Fruit fly (Drosophila melanogaster): Measurements from ENCODE around the gene CG45116.
A peak's percentile ranks its signal among the peaks of the same experiment; 100 is the strongest.

CG45116 gene

dm6 chr3L:22749147-22749550, 49.9 kb downstream of the CG45116 start, which contains the start of gene SPoCk (continued):
- TF ChIP-seq HHEX (GFP tag; optimal IDR thresholded peaks at IDR 0.05) (no peak), Opbp (GFP tag; IDR thresholded peaks at IDR 0.05; ENCODE audit: partially characterized antibody) (0 out of 3 replicates have a peak, but pooled peaks have one; percentile 22), stwl (tag; optimal IDR thresholded peaks at IDR 0.05) (peak; percentile 66), CTCF (GFP tag; optimal IDR thresholded peaks at IDR 0.05) (peak; percentile 63), Mrtf (GFP tag; IDR thresholded peaks at IDR 0.05) (no peak), eve (GFP tag; optimal IDR thresholded peaks at IDR 0.05) (no peak), gfzf (GFP tag; optimal IDR thresholded peaks at IDR 0.05) (peak; percentile 74), Nf-YB (GFP tag; optimal IDR thresholded peaks at IDR 0.05) (no peak), HLHmδ (GFP tag; optimal IDR thresholded peaks at IDR 0.05) (peak; percentile 17), Poxn (GFP tag; IDR thresholded peaks at IDR 0.05) (no peak), HmgD (GFP tag; optimal IDR thresholded peaks at IDR 0.05) (no peak), lmd (GFP tag; IDR thresholded peaks at IDR 0.05) (no peak), nau (GFP tag; optimal IDR thresholded peaks at IDR 0.05) (no peak), CG12942 (GFP tag; optimal IDR thresholded peaks at IDR 0.05) (no peak), seq (GFP tag; IDR thresholded peaks at IDR 0.05) (no peak), hb (GFP tag; IDR thresholded peaks at IDR 0.05; ENCODE audit: partially characterized antibody) (no peak), CG11504 (tag; optimal IDR thresholded peaks at IDR 0.05) (peak; percentile 30), Lhr (GFP tag; optimal IDR thresholded peaks at IDR 0.05) (peak; percentile 54), cwo (GFP tag; optimal IDR thresholded peaks at IDR 0.05) (no peak), Dbx (GFP tag; IDR thresholded peaks at IDR 0.05) (no peak), CG11085 (GFP tag; IDR thresholded peaks at IDR 0.05) (no peak), schlank (tag; optimal IDR thresholded peaks at IDR 0.05) (no peak), CG4328 (GFP tag; optimal IDR thresholded peaks at IDR 0.05) (no peak), gem (tag; optimal IDR thresholded peaks at IDR 0.05) (no peak), BEAF-32 (GFP tag; optimal IDR thresholded peaks at IDR 0.05) (peak; percentile 19), Bgb (GFP tag; IDR thresholded peaks at IDR 0.05; ENCODE audit: partially characterized antibody) (peak; percentile 36; the same call in 1 of the 2 replicates), CG10321 (GFP tag; IDR thresholded peaks at IDR 0.05) (no peak), CoRest (tag; optimal IDR thresholded peaks at IDR 0.05) (no peak), Spps (tag; optimal IDR thresholded peaks at IDR 0.05) (no peak), CG11695 (GFP tag; IDR thresholded peaks at IDR 0.05) (no peak), Taf1 (GFP tag; IDR thresholded peaks at IDR 0.05) (no peak), Ets65A (GFP tag) (peak; percentile 52), CG10209 (GFP tag; optimal IDR thresholded peaks at IDR 0.05) (no peak), Six4 (GFP tag; optimal IDR thresholded peaks at IDR 0.05) (no peak), CG4617 (GFP tag; optimal IDR thresholded peaks at IDR 0.05; ENCODE audit: borderline replicate concordance) (no peak), Hsf (GFP tag; optimal IDR thresholded peaks at IDR 0.05) (no peak), CG17186 (GFP tag; optimal IDR thresholded peaks at IDR 0.05) (no peak), HmgZ (tag; optimal IDR thresholded peaks at IDR 0.05) (no peak), dati (GFP tag; IDR thresholded peaks at IDR 0.05) (no peak), CG17385 (GFP tag; optimal IDR thresholded peaks at IDR 0.05) (no peak), CG15479 (GFP tag; optimal IDR thresholded peaks at IDR 0.05) (no peak), Hr78 (GFP tag; optimal IDR thresholded peaks at IDR 0.05) (no peak), da (GFP tag; optimal IDR thresholded peaks at IDR 0.05) (no peak), CG9215 (GFP tag; IDR thresholded peaks at IDR 0.05) (no peak), Rfx (GFP tag; IDR thresholded peaks at IDR 0.05) (no peak), CG6272 (GFP tag; IDR thresholded peaks at IDR 0.05) (no peak), dpn (GFP tag; optimal IDR thresholded peaks at IDR 0.05) (no peak), CG14050 (GFP tag; IDR thresholded peaks at IDR 0.05) (no peak), CG1792 (GFP tag; optimal IDR thresholded peaks at IDR 0.05) (no peak), CG7786 (GFP tag; optimal IDR thresholded peaks at IDR 0.05) (no peak), ato (GFP tag; IDR thresholded peaks at IDR 0.05; ENCODE audit: partially characterized antibody) (no peak), CG10366 (GFP tag; IDR thresholded peaks at IDR 0.05) (no peak)
